Worm (Caenorhabditis elegans) whole organism, late embryonic: ENCODE results near the gene F46C8.3.

Source experiments
- F13H6.1 ChIP-seq: sonication (generic microtip); optimal IDR thresholded peaks from 2 replicates; lab custom pipeline; 2016; ENCODE audit warnings: missing genetic modification characterization, missing compliant biosample characterization
- K02D7.2 ChIP-seq: sonication (generic microtip); optimal IDR thresholded peaks from 2 replicates; lab custom pipeline; 2017; ENCODE audit warnings: mild to moderate bottlenecking, missing genetic modification characterization, missing compliant biosample characterization
- T23F11.4 ChIP-seq: fragments of 200-800 bp; sonication (Bioruptor generic); optimal IDR thresholded peaks from 2 replicates; lab custom pipeline; 2018; ENCODE audit warnings: mild to moderate bottlenecking, missing genetic modification characterization, missing compliant biosample characterization
- ceh-14 ChIP-seq: sonication (generic microtip); optimal IDR thresholded peaks from 2 replicates; lab custom pipeline; 2016; ENCODE audit warnings: missing genotype, missing genetic modification characterization, missing compliant biosample characterization
- ceh-18 ChIP-seq: sonication (generic microtip); optimal IDR thresholded peaks from 2 replicates; lab custom pipeline; 2016; ENCODE audit warnings: missing genetic modification characterization, missing compliant biosample characterization
- ceh-19 ChIP-seq: fragments of 200-800 bp; sonication (Bioruptor generic); optimal IDR thresholded peaks from 2 replicates; lab custom pipeline; 2018; ENCODE audit warnings: mild to moderate bottlenecking, missing genetic modification characterization, missing compliant biosample characterization
- ceh-2 ChIP-seq: sonication (generic microtip); optimal IDR thresholded peaks from 2 replicates; lab custom pipeline; 2016; ENCODE audit warnings: missing genotype, missing genetic modification characterization, missing compliant biosample characterization
- ceh-31 ChIP-seq: sonication (generic microtip); optimal IDR thresholded peaks from 2 replicates; lab custom pipeline; 2016; ENCODE audit warnings: missing genetic modification characterization, missing compliant biosample characterization
- ceh-34 ChIP-seq: sonication (generic microtip); optimal IDR thresholded peaks from 2 replicates; lab custom pipeline; 2016; ENCODE audit warnings: mild to moderate bottlenecking, missing genetic modification characterization, missing compliant biosample characterization
- ceh-45 ChIP-seq: fragments of 200-800 bp; sonication (Bioruptor generic); IDR thresholded peaks from 2 replicates; pipeline ENCODE4 v1.3.6; 2022; ENCODE audit warnings: missing genetic modification reagents, missing genetic modification characterization, missing compliant biosample characterization
- ceh-48 ChIP-seq: sonication (generic microtip); optimal IDR thresholded peaks from 2 replicates; lab custom pipeline; 2016; ENCODE audit warnings: missing genetic modification characterization, inconsistent platforms, missing compliant biosample characterization
- ceh-6 ChIP-seq: fragments of 200-800 bp; sonication (Bioruptor generic); optimal IDR thresholded peaks from 2 replicates; lab custom pipeline; 2018; ENCODE audit warnings: mild to moderate bottlenecking, missing genetic modification characterization, missing compliant biosample characterization
- ceh-9 ChIP-seq: sonication (generic microtip); optimal IDR thresholded peaks from 2 replicates; lab custom pipeline; 2016; ENCODE audit warnings: mild to moderate bottlenecking, missing genetic modification characterization, inconsistent platforms, missing compliant biosample characterization
- dmd-4 ChIP-seq: sonication (generic microtip); optimal IDR thresholded peaks from 2 replicates; lab custom pipeline; 2016; ENCODE audit warnings: borderline replicate concordance, missing genetic modification characterization, missing compliant biosample characterization
- elt-4 ChIP-seq: sonication (generic microtip); optimal IDR thresholded peaks from 2 replicates; lab custom pipeline; 2016; ENCODE audit warnings: missing genetic modification characterization, missing compliant biosample characterization
- ets-4 ChIP-seq: sonication (generic microtip); optimal IDR thresholded peaks from 2 replicates; lab custom pipeline; 2016; ENCODE audit warnings: missing genetic modification characterization, missing compliant biosample characterization
- fkh-10 ChIP-seq: fragments of 150-350 bp; optimal IDR thresholded peaks from 2 replicates; lab custom pipeline; 2014; ENCODE audit warnings: missing biosample characterization, missing genetic modification reagents, missing genetic modification characterization
- fkh-6 ChIP-seq: sonication (generic microtip); optimal IDR thresholded peaks from 2 replicates; lab custom pipeline; 2016; ENCODE audit warnings: missing genetic modification characterization, missing compliant biosample characterization
- hlh-6 ChIP-seq: sonication (generic microtip); optimal IDR thresholded peaks from 2 replicates; lab custom pipeline; 2016; ENCODE audit warnings: missing genotype, missing genetic modification characterization, missing compliant biosample characterization
- hlh-8 ChIP-seq: sonication (generic microtip); optimal IDR thresholded peaks from 2 replicates; lab custom pipeline; 2016; ENCODE audit warnings: missing genotype, missing genetic modification characterization, missing compliant biosample characterization
- madf-2 ChIP-seq: sonication (generic microtip); optimal IDR thresholded peaks from 2 replicates; lab custom pipeline; 2017; ENCODE audit warnings: missing genetic modification characterization, missing compliant biosample characterization
- mec-3 ChIP-seq: sonication (generic microtip); optimal IDR thresholded peaks from 2 replicates; lab custom pipeline; 2016; ENCODE audit warnings: borderline replicate concordance, missing genetic modification characterization, missing compliant biosample characterization
- nfya-1 ChIP-seq: sonication (generic microtip); optimal IDR thresholded peaks from 2 replicates; lab custom pipeline; 2017; ENCODE audit warnings: missing genetic modification characterization, mild to moderate bottlenecking, missing compliant biosample characterization, antibody characterized with exemption, moderate library complexity
- nhr-11 ChIP-seq: fragments of 150-350 bp; optimal IDR thresholded peaks from 2 replicates; lab custom pipeline; 2014; ENCODE audit warnings: missing biosample characterization, missing genetic modification characterization
- odd-2 ChIP-seq: sonication (generic microtip); optimal IDR thresholded peaks from 2 replicates; lab custom pipeline; 2017; ENCODE audit warnings: antibody characterized with exemption, mild to moderate bottlenecking, missing genetic modification characterization, missing compliant biosample characterization
- pat-9 ChIP-seq: fragments of 200-800 bp; sonication (Bioruptor generic); optimal IDR thresholded peaks from 2 replicates; lab custom pipeline; 2018; ENCODE audit warnings: mild to moderate bottlenecking, missing genetic modification characterization, moderate library complexity, missing compliant biosample characterization
- pax-1 ChIP-seq: fragments of 150-350 bp; optimal IDR thresholded peaks from 2 replicates; lab custom pipeline; 2014; ENCODE audit warnings: missing biosample characterization, missing genetic modification characterization
- pros-1 ChIP-seq: fragments of 150-350 bp; optimal IDR thresholded peaks from 2 replicates; lab custom pipeline; 2014; ENCODE audit warnings: missing biosample characterization, missing genetic modification reagents, missing genetic modification characterization
- ref-2 ChIP-seq: sonication (generic microtip); optimal IDR thresholded peaks from 2 replicates; lab custom pipeline; 2016; ENCODE audit warnings: missing genetic modification characterization, missing compliant biosample characterization
- sdc-2 ChIP-seq: sonication (generic microtip); optimal IDR thresholded peaks from 2 replicates; lab custom pipeline; 2016; ENCODE audit warnings: missing genotype, missing genetic modification characterization, missing compliant biosample characterization
- tbx-7 ChIP-seq: sonication (generic microtip); optimal IDR thresholded peaks from 2 replicates; lab custom pipeline; 2016; ENCODE audit warnings: missing genotype, missing genetic modification characterization, missing compliant biosample characterization
- ttx-3 ChIP-seq: sonication (generic microtip); optimal IDR thresholded peaks from 2 replicates; lab custom pipeline; 2016; ENCODE audit warnings: missing genetic modification reagents, missing genetic modification characterization, missing compliant biosample characterization
- unc-3 ChIP-seq, 2 experiments: fragments of 200-800 bp in 1 of 2; sonication (Bioruptor generic) in 1 of 2; sonication (generic microtip) in 1 of 2; conservative IDR thresholded peaks in 1 of 2; optimal IDR thresholded peaks in 1 of 2; 2 replicates each; pipeline versions ENCODE4 v1.3.6 to Lab custom; 2016 to 2022; ENCODE audit warnings: missing compliant biosample characterization in 2 of 2, missing genetic modification characterization in 2 of 2, missing genetic modification reagents in 1 of 2
- unc-42 ChIP-seq: sonication (generic microtip); optimal IDR thresholded peaks from 2 replicates; lab custom pipeline; 2016; ENCODE audit warnings: missing genotype, missing genetic modification characterization, missing compliant biosample characterization
- zip-5 ChIP-seq: sonication (generic microtip); optimal IDR thresholded peaks from 2 replicates; lab custom pipeline; 2016; ENCODE audit warnings: missing genetic modification characterization, missing compliant biosample characterization
- ztf-16 ChIP-seq: sonication (generic microtip); optimal IDR thresholded peaks from 2 replicates; lab custom pipeline; 2017; ENCODE audit warnings: missing genetic modification characterization, missing compliant biosample characterization

Gene F46C8.3

ce11 chrX:7534454-7534853 is 9.1 kb downstream of the F46C8.3 start:
- no peak for TF ChIP-seq ceh-34 (tag; lab: Kevin White, UChicago)
- no peak for TF ChIP-seq unc-3 (GFP tag; conservative IDR thresholded peaks at IDR 0.05; lab: Robert Waterston, UW)
- no peak for TF ChIP-seq unc-3 (tag; optimal IDR thresholded peaks at IDR 0.05; lab: Kevin White, UChicago)
- no peak for TF ChIP-seq fkh-10 (GFP tag; lab: Kevin White, UChicago)
- no peak for TF ChIP-seq hlh-8 (tag; lab: Kevin White, UChicago)
- no peak for TF ChIP-seq madf-2 (tag; lab: Kevin White, UChicago)
- TF ChIP-seq ceh-19, result no peak
- TF ChIP-seq zip-5, result no peak
- TF ChIP-seq unc-42 (tag; lab: Kevin White, UChicago), result no peak
- no peak for TF ChIP-seq elt-4 (tag; lab: Kevin White, UChicago)
- no peak for TF ChIP-seq nhr-11 (tag; lab: Kevin White, UChicago)
- no peak for TF ChIP-seq ceh-14
- no peak for TF ChIP-seq ztf-16 (tag; lab: Kevin White, UChicago)
- no peak for TF ChIP-seq ceh-31 (tag; lab: Kevin White, UChicago)
- no peak for TF ChIP-seq ttx-3
- no peak for TF ChIP-seq ceh-45
- no peak for TF ChIP-seq F13H6.1
- TF ChIP-seq dmd-4 (tag; lab: Kevin White, UChicago), result no peak
- no peak for TF ChIP-seq pat-9 (tag; lab: Kevin White, UChicago)
- no peak for TF ChIP-seq fkh-6
- no peak for TF ChIP-seq ets-4 (tag; lab: Kevin White, UChicago)

ce11 chrX:7536869-7537268 is 11.5 kb downstream of the F46C8.3 start:
- TF ChIP-seq ceh-9 (tag; lab: Kevin White, UChicago) (peak; percentile 19), tbx-7 (tag; lab: Kevin White, UChicago) (no peak), ceh-31 (tag; lab: Kevin White, UChicago) (no peak), hlh-6 (tag; lab: Kevin White, UChicago) (peak; percentile 43), ref-2 (tag; lab: Kevin White, UChicago) (no peak), madf-2 (tag; lab: Kevin White, UChicago) (no peak)
- TF ChIP-seq, all 69 proteins: peak for 2

ce11 chrX:7537742-7538268 is 12.4 kb downstream of the F46C8.3 start, which contains the start of gene dpy-7:
TSS of gene dpy-7 (minus strand) at chrX:7537792.
- TF ChIP-seq ceh-31 (tag; lab: Kevin White, UChicago) (no peak), ceh-19 (no peak), fkh-10 (GFP tag; lab: Kevin White, UChicago) (no peak), unc-42 (tag; lab: Kevin White, UChicago) (no peak), hlh-6 (tag; lab: Kevin White, UChicago) (no peak), ceh-2 (no peak), mec-3 (tag; lab: Kevin White, UChicago) (no peak), ceh-18 (tag; lab: Kevin White, UChicago) (no peak)
- TF ChIP-seq, all 69 proteins: peak for 0

- TF ChIP-seq ceh-34 (tag; lab: Kevin White, UChicago), result no peak
- no peak for TF ChIP-seq nfya-1 (tag; lab: Kevin White, UChicago)
- no peak for TF ChIP-seq ceh-48 (tag; lab: Kevin White, UChicago)
- TF ChIP-seq pax-1 (tag; lab: Kevin White, UChicago), result no peak
- TF ChIP-seq ceh-6, result no peak
- TF ChIP-seq T23F11.4, result no peak
- no peak for TF ChIP-seq K02D7.2 (tag; lab: Kevin White, UChicago)
- TF ChIP-seq pros-1, result no peak
- TF ChIP-seq sdc-2, result no peak
- no peak for TF ChIP-seq ref-2 (tag; lab: Kevin White, UChicago)
- no peak for TF ChIP-seq odd-2 (tag; lab: Kevin White, UChicago)
Observed at ce11 chrX:7540033-7540432, 14.7 kb downstream of the F46C8.3 start, which contains the start of gene glb-16. TSS of gene glb-16 (minus strand) at chrX:7540133.
